Fruit fly (Drosophila melanogaster): ENCODE measurements around the gene CG7896.

CG7896 gene

DNA sequence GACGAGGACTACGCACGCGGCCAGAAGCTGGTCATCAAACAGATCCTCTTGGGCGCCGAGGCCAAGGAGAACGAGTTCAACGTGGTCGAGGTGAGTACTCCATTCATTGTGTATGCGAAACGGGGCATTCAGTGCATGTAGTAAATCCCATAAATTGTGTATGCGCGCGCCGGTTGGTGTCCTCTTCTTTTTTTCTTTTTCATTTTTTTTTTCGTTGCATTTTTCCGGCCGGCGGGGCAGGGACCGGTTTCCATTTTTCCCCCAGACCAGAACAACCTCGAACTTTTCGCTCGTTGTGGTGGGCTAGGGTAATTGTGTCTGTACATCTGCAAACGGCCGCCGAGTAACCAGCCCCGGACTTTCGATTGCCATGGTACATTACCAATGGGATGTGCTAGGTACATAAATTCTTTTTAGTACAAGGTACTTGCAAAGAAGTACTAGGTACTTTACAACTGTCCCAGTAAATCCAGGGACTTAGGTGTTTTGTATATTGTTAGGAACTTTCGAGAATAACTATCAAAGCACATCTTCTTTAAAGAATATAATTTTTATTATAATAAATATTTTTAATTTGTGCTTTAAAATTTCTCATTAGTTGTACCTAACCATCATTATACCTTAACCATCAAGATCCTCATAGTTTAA, 22.2 kb downstream of the CG7896 start:
- TF ChIP-seq noc (tag; optimal IDR thresholded peaks at IDR 0.05) = no peak

DNA sequence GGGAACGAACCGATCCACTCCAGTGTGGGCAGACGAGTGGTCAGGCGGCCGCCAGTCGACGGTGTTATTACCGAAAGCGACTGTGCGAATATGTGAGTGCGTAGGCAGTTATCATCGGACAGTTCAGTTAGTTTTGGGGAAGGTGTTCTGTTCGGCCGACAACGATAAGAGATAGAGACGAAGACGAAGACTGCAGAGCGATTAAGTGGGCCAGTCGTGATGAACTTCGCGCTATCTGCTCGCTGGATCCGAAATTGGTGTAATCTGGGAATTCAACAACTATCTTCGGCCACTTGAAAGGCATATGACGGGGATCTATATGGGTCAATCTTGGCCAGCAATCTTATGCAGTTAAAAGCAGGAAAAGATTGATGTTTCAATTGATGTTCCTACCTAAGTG, 25.9 kb downstream of the CG7896 start, which contains the start of gene CG7912:
CG7912 (minus strand) TSS at position 17 of the 400 bp plus-strand sequence.
- no peak for TF ChIP-seq noc (tag; optimal IDR thresholded peaks at IDR 0.05)

DNA sequence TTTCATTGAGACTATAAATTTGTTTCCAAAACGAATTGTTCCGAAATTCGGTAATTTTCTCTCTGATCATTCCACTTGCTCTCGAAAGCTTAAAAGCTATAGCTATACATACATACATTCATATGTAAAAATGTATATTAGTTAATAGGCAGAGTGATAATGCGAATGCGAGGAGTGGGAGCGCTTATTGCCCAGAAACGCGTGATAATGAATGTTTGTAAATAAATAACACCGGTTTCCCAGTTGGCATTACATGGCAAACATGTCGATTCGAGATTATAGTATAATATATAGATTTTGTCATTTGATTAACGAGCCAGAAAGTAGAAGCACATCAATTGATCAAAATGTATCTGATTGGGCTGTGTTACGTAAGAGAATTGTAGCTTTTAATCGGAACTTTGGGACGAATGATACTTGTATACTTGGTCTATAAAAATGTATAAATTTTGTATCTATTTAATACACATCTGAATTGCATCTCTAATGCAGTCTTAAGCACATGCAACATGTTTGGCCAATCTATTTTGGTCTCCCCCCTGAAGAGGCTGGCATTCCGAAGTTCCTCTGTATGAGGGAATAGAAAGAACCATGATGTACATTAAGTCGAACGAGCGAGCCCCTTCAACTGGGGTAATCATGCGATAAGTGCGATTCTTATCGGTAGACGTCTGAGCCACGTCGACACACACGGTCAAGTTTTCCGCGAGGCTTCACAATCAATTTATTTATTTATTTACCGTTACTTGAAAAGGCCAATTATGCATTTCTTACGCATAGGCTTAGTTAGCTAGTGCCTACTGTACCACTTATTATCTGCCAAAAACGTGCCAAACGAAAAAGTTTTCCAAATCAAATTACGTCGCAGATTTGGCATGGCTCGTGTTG, 29.6 kb downstream of the CG7896 start:
- peak; percentile 71 for TF ChIP-seq noc (tag; optimal IDR thresholded peaks at IDR 0.05)

- no peak for TF ChIP-seq noc (tag; optimal IDR thresholded peaks at IDR 0.05)
These were observed 30.7 kb downstream of the CG7896 start for dm6 chr3R:30013909-30014308.

DNA sequence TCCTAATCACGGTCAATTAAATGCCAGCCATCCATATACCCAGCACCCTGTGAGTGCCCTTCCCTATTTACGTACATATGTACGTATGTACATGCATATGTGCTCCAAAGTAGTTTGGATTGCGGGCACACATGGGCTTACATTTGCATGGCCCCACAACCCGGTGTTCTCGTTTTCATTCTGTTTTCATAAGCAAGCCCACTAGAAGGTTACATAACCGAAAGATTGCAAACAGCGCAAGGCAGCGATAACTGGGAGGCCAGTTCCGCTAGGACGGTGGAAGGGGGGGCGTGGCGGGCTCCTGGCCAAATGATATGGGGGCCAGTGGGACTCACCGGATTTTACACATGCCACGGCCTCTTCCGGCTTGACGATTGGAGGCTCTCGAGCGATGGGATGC, 31.3 kb downstream of the CG7896 start:
- TF ChIP-seq noc (tag; optimal IDR thresholded peaks at IDR 0.05) = no peak

- peak; percentile 42 for TF ChIP-seq noc (tag; optimal IDR thresholded peaks at IDR 0.05)
These were observed 31.8 kb downstream of the CG7896 start, which contains the start of gene CG7920 for dm6 chr3R:30014977-30015514. Gene CG7920, minus strand, starts transcription at chr3R:30015284.

- TF ChIP-seq noc (tag; optimal IDR thresholded peaks at IDR 0.05) = no peak
These were observed 37.8 kb downstream of the CG7896 start for dm6 chr3R:30021009-30021408.

DNA sequence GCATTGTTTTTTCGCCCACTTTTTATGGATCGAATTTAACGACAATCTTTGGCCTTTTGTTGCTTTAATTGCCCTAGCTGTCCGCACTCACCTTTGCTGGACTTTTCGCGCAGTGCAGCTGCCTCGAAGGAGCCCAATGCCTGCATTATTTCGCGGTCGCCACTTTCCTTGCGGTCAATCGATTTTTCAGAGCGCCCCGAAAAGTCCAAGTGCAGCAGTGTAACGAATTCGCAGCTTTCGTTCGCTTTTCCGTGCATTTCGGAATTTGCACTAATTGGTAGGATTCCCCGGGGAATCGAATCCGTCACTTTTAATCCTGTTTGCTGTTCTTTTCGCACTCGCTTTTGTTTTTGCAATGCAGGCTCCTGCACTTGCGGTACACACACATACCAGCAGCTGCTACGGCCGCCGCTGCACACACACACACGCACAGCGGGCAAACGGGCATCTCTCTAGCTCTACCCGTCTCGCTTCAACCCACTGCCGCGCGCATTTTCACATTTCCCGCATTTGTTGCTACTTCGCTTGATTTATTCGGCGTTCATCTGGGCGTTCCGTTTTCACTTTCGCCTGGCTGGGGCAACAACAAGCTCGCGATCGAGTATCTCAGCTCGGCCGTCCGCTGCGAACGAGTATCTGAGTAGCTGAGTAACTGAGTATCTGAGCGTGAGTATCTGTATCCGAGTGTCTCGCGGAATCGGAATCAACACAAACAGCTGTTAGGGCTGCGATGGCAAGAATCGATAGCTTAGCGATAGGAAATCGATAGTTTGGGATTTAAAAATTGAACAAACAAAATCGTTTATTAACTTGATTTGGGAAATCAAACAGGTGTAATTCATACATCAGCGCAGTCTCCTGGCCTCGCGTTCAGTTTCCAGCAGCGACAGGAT, 38.6 kb downstream of the CG7896 start, which contains the start of gene Mgat2:
Mgat2 (minus strand) TSS at position 663 of the 893 bp plus-strand sequence.
- no peak for TF ChIP-seq noc (tag; optimal IDR thresholded peaks at IDR 0.05)

- TF ChIP-seq noc (tag; optimal IDR thresholded peaks at IDR 0.05) = no peak
These were observed 39.3 kb downstream of the CG7896 start, which contains the start of the genes RpS28a and Axn for dm6 chr3R:30022452-30023028. Gene RpS28a, minus strand, starts transcription at chr3R:30022648. Gene Axn, plus strand, starts transcription at chr3R:30022842.

dm6 chr3R:30023445-30023844, 40.2 kb downstream of the CG7896 start:
- TF ChIP-seq noc (tag; optimal IDR thresholded peaks at IDR 0.05) = no peak

DNA sequence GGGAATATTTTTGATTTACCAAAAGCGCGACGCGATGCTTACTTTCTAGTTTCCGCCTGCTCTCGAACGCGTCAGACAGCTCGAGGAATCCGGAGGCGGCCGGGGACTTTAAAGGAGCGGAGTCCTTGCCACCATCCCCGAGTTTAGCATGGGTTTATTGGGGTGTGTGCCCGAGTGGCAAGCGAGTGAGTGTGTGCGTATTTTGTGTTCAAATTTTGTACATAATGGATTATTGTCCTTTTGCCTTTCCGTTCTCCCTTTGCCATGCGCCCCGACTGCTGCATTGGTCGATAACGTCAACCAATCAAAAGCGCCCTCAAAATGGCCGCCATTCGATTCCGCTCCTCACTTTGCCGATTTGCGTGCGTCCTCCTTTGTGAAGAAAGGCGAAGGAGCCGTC, 46.8 kb downstream of the CG7896 start:
- TF ChIP-seq noc (tag; optimal IDR thresholded peaks at IDR 0.05) = no peak

dm6 chr3R:30032281-30032680, 49.1 kb downstream of the CG7896 start:
- TF ChIP-seq noc (tag; optimal IDR thresholded peaks at IDR 0.05) = no peak

DNA sequence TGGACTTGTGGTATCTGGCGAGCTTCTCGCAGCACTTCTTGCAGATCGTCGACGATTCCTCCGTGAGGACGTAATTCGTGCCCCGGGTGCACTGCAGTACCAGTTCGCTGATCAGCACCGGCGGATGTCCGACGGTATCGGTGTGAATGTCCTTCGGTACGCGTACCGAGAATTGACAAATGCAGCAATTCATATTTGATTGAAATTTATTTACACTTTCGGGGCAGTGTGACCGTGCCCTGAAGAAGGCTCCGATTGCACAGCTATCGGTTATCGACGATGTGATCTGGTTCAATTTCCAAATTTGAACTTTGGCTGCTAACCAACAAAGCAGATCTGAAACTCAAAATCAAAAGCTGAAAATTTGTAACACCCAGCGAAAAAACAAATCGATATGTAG, 53.4 kb downstream of the CG7896 start, which contains the start of gene ZIPIC:
ZIPIC (minus strand) TSS at position 262 of the 400 bp plus-strand sequence.
- no peak for TF ChIP-seq noc (tag; optimal IDR thresholded peaks at IDR 0.05)

- no peak for TF ChIP-seq noc (tag; optimal IDR thresholded peaks at IDR 0.05)
These were observed 54.4 kb downstream of the CG7896 start, which contains the start of gene ocn for dm6 chr3R:30037630-30038029. Gene ocn, minus strand, starts transcription at chr3R:30037730.

DNA sequence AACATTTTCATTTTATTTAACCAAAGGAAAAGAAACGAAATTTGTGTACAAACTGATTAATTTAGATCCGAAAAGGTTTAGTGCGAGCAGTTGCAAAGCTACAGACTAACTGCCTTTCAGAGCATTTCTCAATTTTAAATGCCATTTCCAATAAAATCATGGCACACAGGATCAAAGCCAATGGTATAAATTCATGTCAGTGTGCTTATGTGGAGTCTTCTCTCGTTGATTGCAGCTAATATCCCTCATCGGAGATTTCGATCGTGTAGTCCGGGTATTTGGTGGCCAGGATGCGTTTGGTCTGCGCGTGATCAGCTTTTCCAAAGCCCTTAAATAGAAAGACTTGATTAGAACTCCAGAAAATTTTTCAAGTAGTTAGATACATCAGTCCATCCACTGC, 55.4 kb downstream of the CG7896 start, which contains the start of gene janB:
janB (minus strand) TSS at position 101 of the 400 bp plus-strand sequence.
- TF ChIP-seq noc (tag; optimal IDR thresholded peaks at IDR 0.05) = no peak
